Worm (Caenorhabditis elegans) whole organism, young adult: Measurements from ENCODE around the gene sgnh-1.

ENCODE experiments used
- B0019.2 ChIP-seq: fragments of 200-800 bp; sonication (Bioruptor generic); conservative IDR thresholded peaks from 2 replicates; pipeline ENCODE4 v1.3.6; 2022; ENCODE audit warnings: missing genetic modification reagents, missing genetic modification characterization, missing compliant biosample characterization
- B0261.1 ChIP-seq: sonication (generic microtip); optimal IDR thresholded peaks from 2 replicates; lab custom pipeline; 2016; ENCODE audit warnings: mild to moderate bottlenecking, missing genetic modification characterization, moderate library complexity, missing compliant biosample characterization
- F37B4.10 ChIP-seq: fragments of 200-800 bp; sonication (Bioruptor generic); IDR thresholded peaks from 2 replicates; pipeline ENCODE4 v1.3.6; 2022; ENCODE audit warnings: missing genetic modification characterization, missing compliant biosample characterization
- F39B2.1 ChIP-seq: fragments of 200-800 bp; sonication (Bioruptor generic); IDR thresholded peaks from 2 replicates; pipeline ENCODE4 v1.3.6; 2022; ENCODE audit warnings: missing genetic modification reagents, missing genetic modification characterization, missing compliant biosample characterization
- F52B5.7 ChIP-seq: sonication (generic microtip); optimal IDR thresholded peaks from 2 replicates; lab custom pipeline; 2016; ENCODE audit warnings: mild to moderate bottlenecking, missing genetic modification characterization, missing compliant biosample characterization
- F55B11.4 ChIP-seq: sonication (generic microtip); optimal IDR thresholded peaks from 2 replicates; lab custom pipeline; 2016; ENCODE audit warnings: missing compliant biosample characterization, missing genetic modification characterization, borderline replicate concordance; ENCODE audit not compliant: insufficient read depth
- F57A8.1 ChIP-seq: fragments of 200-800 bp; sonication (Bioruptor generic); optimal IDR thresholded peaks from 2 replicates; lab custom pipeline; 2018; ENCODE audit warnings: mild to moderate bottlenecking, missing genetic modification characterization, moderate library complexity, missing compliant biosample characterization
- F57C9.4 ChIP-seq: sonication (generic microtip); optimal IDR thresholded peaks from 2 replicates; lab custom pipeline; 2017; ENCODE audit warnings: mild to moderate bottlenecking, missing genetic modification characterization, missing compliant biosample characterization
- T26A5.8 ChIP-seq: sonication (generic microtip); optimal IDR thresholded peaks from 2 replicates; lab custom pipeline; 2016; ENCODE audit warnings: missing genetic modification characterization, missing compliant biosample characterization
- Y95B8A.8 ChIP-seq: fragments of 200-800 bp; sonication (Bioruptor generic); IDR thresholded peaks from 2 replicates; pipeline ENCODE4 v1.3.6; 2022; ENCODE audit warnings: missing genetic modification reagents, missing genetic modification characterization, missing compliant biosample characterization
- ama-1 ChIP-seq, 3 experiments: fragments of 150-350 bp in 1 of 3; sonication (generic microtip) in 2 of 3; optimal IDR thresholded peaks; 2 replicates each; lab custom pipeline; 2014 to 2018; ENCODE audit warnings: missing biosample characterization in 2 of 3, missing genetic modification characterization in 2 of 3, missing genetic modification reagents in 2 of 3
- athp-1 ChIP-seq: sonication (generic microtip); optimal IDR thresholded peaks from 2 replicates; lab custom pipeline; 2017; ENCODE audit warnings: mild to moderate bottlenecking, missing genetic modification characterization, missing compliant biosample characterization
- attf-3 ChIP-seq: fragments of 200-800 bp; sonication (Bioruptor generic); conservative IDR thresholded peaks from 2 replicates; pipeline ENCODE4 v1.3.6; 2022; ENCODE audit warnings: missing genetic modification reagents, missing genetic modification characterization, missing compliant biosample characterization
- attf-6 ChIP-seq: fragments of 200-800 bp; sonication (Bioruptor generic); IDR thresholded peaks from 2 replicates; pipeline ENCODE4 v1.3.6; 2022; ENCODE audit warnings: missing genetic modification reagents, missing genetic modification characterization, missing compliant biosample characterization
- ccch-3 ChIP-seq: fragments of 200-800 bp; sonication (Bioruptor generic); optimal IDR thresholded peaks from 2 replicates; lab custom pipeline; 2018; ENCODE audit warnings: mild to moderate bottlenecking, missing genetic modification characterization, missing compliant biosample characterization
- ceh-100 ChIP-seq: fragments of 200-800 bp; sonication (Bioruptor generic); IDR thresholded peaks from 2 replicates; pipeline ENCODE4 v1.3.6; 2022; ENCODE audit warnings: missing genetic modification reagents, missing genetic modification characterization, missing compliant biosample characterization
- ceh-79 ChIP-seq: sonication (generic microtip); optimal IDR thresholded peaks from 2 replicates; lab custom pipeline; 2017; ENCODE audit warnings: mild to moderate bottlenecking, missing genetic modification characterization, missing compliant biosample characterization
- ceh-91 ChIP-seq: fragments of 200-800 bp; sonication (Bioruptor generic); IDR thresholded peaks from 2 replicates; pipeline ENCODE4 v1.3.6; 2022; ENCODE audit warnings: missing genetic modification reagents, missing genetic modification characterization, missing compliant biosample characterization
- dpl-1 ChIP-seq: fragments of 150-350 bp; optimal IDR thresholded peaks from 2 replicates; lab custom pipeline; 2014; ENCODE audit warnings: missing biosample characterization, missing genetic modification reagents, missing genetic modification characterization
- efl-1 ChIP-seq: fragments of 150-350 bp; optimal IDR thresholded peaks from 2 replicates; lab custom pipeline; 2014; ENCODE audit warnings: missing biosample characterization, missing genetic modification reagents, missing genetic modification characterization
- gei-17 ChIP-seq: fragments of 200-800 bp; sonication (Bioruptor generic); optimal IDR thresholded peaks from 2 replicates; lab custom pipeline; 2018; ENCODE audit warnings: mild to moderate bottlenecking, missing genetic modification characterization, missing compliant biosample characterization
- lin-40 ChIP-seq: sonication (generic microtip); optimal IDR thresholded peaks from 2 replicates; lab custom pipeline; 2016; ENCODE audit warnings: missing genetic modification characterization, mild to moderate bottlenecking, missing compliant biosample characterization, missing genotype, missing genetic modification reagents
- madf-10 ChIP-seq: sonication (generic microtip); optimal IDR thresholded peaks from 2 replicates; lab custom pipeline; 2016; ENCODE audit warnings: mild to moderate bottlenecking, missing genetic modification characterization, missing compliant biosample characterization
- madf-6 ChIP-seq: fragments of 200-800 bp; sonication (Bioruptor generic); IDR thresholded peaks from 2 replicates; pipeline ENCODE4 v1.3.6; 2022; ENCODE audit warnings: missing genetic modification reagents, missing genetic modification characterization, missing compliant biosample characterization
- nfya-2 ChIP-seq: fragments of 200-800 bp; sonication (Bioruptor generic); IDR thresholded peaks from 2 replicates; pipeline ENCODE4 v1.3.6; 2022; ENCODE audit warnings: missing genetic modification reagents, missing genetic modification characterization, missing compliant biosample characterization
- nhr-80 ChIP-seq: sonication (generic microtip); optimal IDR thresholded peaks from 2 replicates; lab custom pipeline; 2016; ENCODE audit warnings: missing genetic modification characterization, missing compliant biosample characterization
- pha-4 ChIP-seq: fragments of 150-350 bp; sonication (generic microtip); optimal IDR thresholded peaks from 2 replicates; lab custom pipeline; 2014; ENCODE audit warnings: missing biosample characterization, missing genetic modification reagents, missing genetic modification characterization
- rpc-1 ChIP-seq, 2 experiments: fragments of 150-350 bp in 1 of 2; sonication (generic microtip) in 1 of 2; optimal IDR thresholded peaks; 2 replicates each; lab custom pipeline; 2014 to 2018; ENCODE audit warnings: missing biosample characterization in 1 of 2, missing genetic modification characterization in 1 of 2, missing genetic modification reagents in 1 of 2, missing genotype in 1 of 2
- sdz-38 ChIP-seq: sonication (generic microtip); optimal IDR thresholded peaks from 2 replicates; lab custom pipeline; 2016; ENCODE audit warnings: missing genotype, missing genetic modification characterization, missing compliant biosample characterization
- snpc-1.3 ChIP-seq: sonication (generic microtip); optimal IDR thresholded peaks from 2 replicates; lab custom pipeline; 2017; ENCODE audit warnings: missing genetic modification characterization, mild to moderate bottlenecking, missing compliant biosample characterization, antibody characterized with exemption, moderate library complexity, missing genotype, missing genetic modification reagents; ENCODE audit not compliant: insufficient read depth
- snpc-3.4 ChIP-seq: sonication (generic microtip); optimal IDR thresholded peaks from 2 replicates; lab custom pipeline; 2017; ENCODE audit warnings: missing genetic modification characterization, mild to moderate bottlenecking, missing compliant biosample characterization, antibody characterized with exemption, moderate library complexity, missing genotype, missing genetic modification reagents
- snpc-4 ChIP-seq, 5 experiments: fragments of 150-350 bp in 1 of 5; sonication (generic microtip) in 4 of 5; optimal IDR thresholded peaks; 2 replicates each; lab custom pipeline; 2014 to 2018; ENCODE audit warnings: missing genetic modification characterization in 5 of 5, missing biosample characterization in 3 of 5, antibody characterized with exemption in 2 of 5, mild to moderate bottlenecking in 2 of 5, missing compliant biosample characterization in 2 of 5, missing genotype in 2 of 5, moderate library complexity in 2 of 5, missing genetic modification reagents in 1 of 5
- somi-1 ChIP-seq: fragments of 200-800 bp; sonication (Bioruptor generic); optimal IDR thresholded peaks from 2 replicates; lab custom pipeline; 2018; ENCODE audit warnings: mild to moderate bottlenecking, missing genetic modification characterization, missing compliant biosample characterization
- xnd-1 ChIP-seq: sonication (generic microtip); optimal IDR thresholded peaks from 2 replicates; lab custom pipeline; 2016; ENCODE audit warnings: missing genotype, missing genetic modification reagents, missing genetic modification characterization, missing compliant biosample characterization
- zfh-2 ChIP-seq: fragments of 200-800 bp; sonication (Bioruptor generic); conservative IDR thresholded peaks from 2 replicates; pipeline ENCODE4 v1.3.6; 2022; ENCODE audit warnings: missing genetic modification reagents, missing genetic modification characterization, missing compliant biosample characterization
- ztf-6 ChIP-seq: fragments of 200-800 bp; sonication (Bioruptor generic); IDR thresholded peaks from 2 replicates; pipeline ENCODE4 v1.3.6; 2022; ENCODE audit warnings: missing genetic modification reagents, missing genetic modification characterization, missing compliant biosample characterization

The sgnh-1 gene

ce11 chrIV:4889613-4890012 lies at the start of gene sgnh-1:
sgnh-1 (plus strand) TSS chrIV:4889913.
- TF ChIP-seq madf-6 (GFP tag; lab: Robert Waterston, UW) (no peak), madf-10 (tag; lab: Kevin White, UChicago) (no peak), athp-1 (tag; lab: Kevin White, UChicago) (no peak)

- TF ChIP-seq F39B2.1 (GFP tag; lab: Robert Waterston, UW) (no peak), gei-17 (GFP tag; lab: Kevin White, UChicago) (no peak), nhr-80 (tag; lab: Kevin White, UChicago) (peak; percentile 61), snpc-1.3 (tag; lab: Kevin White, UChicago) (no peak)
Observed at ce11 chrIV:4842030-4842429, 47.7 kb upstream of the sgnh-1 start.

ce11 chrIV:4846793-4847192 lies 42.9 kb upstream of the sgnh-1 start, which contains the start of gene tat-2:
tat-2 (minus strand) TSS chrIV:4846893.
- TF ChIP-seq B0019.2 (GFP tag; lab: Robert Waterston, UW), result no peak
- no peak for TF ChIP-seq attf-6 (GFP tag; lab: Robert Waterston, UW)
- no peak for TF ChIP-seq attf-3 (GFP tag; lab: Robert Waterston, UW)
- no peak for TF ChIP-seq F55B11.4
- no peak for TF ChIP-seq sdz-38 (tag; lab: Kevin White, UChicago)
- TF ChIP-seq rpc-1 (optimal IDR thresholded peaks at IDR 0.05; lab: Kevin White, UChicago), result no peak
- TF ChIP-seq rpc-1 (tag; optimal IDR thresholded peaks at IDR 0.05; lab: Kevin White, UChicago), result no peak
- no peak for TF ChIP-seq efl-1 (GFP tag; lab: Kevin White, UChicago)

- TF ChIP-seq nfya-2 (GFP tag; lab: Robert Waterston, UW), result no peak
Observed at ce11 chrIV:4856195-4856594, 33.5 kb upstream of the sgnh-1 start, which contains the start of gene Y17G9A.2. Y17G9A.2 (minus strand) TSS chrIV:4856295.

ce11 chrIV:4858573-4858972 lies 31.1 kb upstream of the sgnh-1 start, which contains the start of gene Y17G9A.3:
Y17G9A.3 (minus strand) TSS chrIV:4858673.
- TF ChIP-seq B0261.1 (tag; lab: Kevin White, UChicago) (no peak), lin-40 (tag; lab: Kevin White, UChicago) (no peak), ccch-3 (GFP tag; lab: Kevin White, UChicago) (no peak), F37B4.10 (GFP tag; lab: Robert Waterston, UW) (no peak), dpl-1 (no peak), zfh-2 (GFP tag; lab: Robert Waterston, UW) (no peak)

- no peak for TF ChIP-seq rpc-1 (optimal IDR thresholded peaks at IDR 0.05; lab: Kevin White, UChicago)
- peak; percentile 20 for TF ChIP-seq rpc-1 (tag; optimal IDR thresholded peaks at IDR 0.05; lab: Kevin White, UChicago)
- TF ChIP-seq ceh-79 (tag; lab: Kevin White, UChicago), result no peak
- no peak for TF ChIP-seq ama-1 (optimal IDR thresholded peaks at IDR 0.05; lab: Kevin White, UChicago)
- no peak for TF ChIP-seq ama-1 (GFP tag; optimal IDR thresholded peaks at IDR 0.05; lab: Kevin White, UChicago)
Observed at ce11 chrIV:4861449-4861848, 28.3 kb upstream of the sgnh-1 start, which contains the start of the genes Y17G9A.4 and str-173. Y17G9A.4 (minus strand) TSS chrIV:4861549. str-173 (plus strand) TSS chrIV:4861773.

- TF ChIP-seq snpc-3.4 (tag; lab: Kevin White, UChicago) (peak; percentile 46), ceh-91 (GFP tag; lab: Robert Waterston, UW) (no peak), madf-10 (tag; lab: Kevin White, UChicago) (no peak), T26A5.8 (tag; lab: Kevin White, UChicago) (no peak), somi-1 (GFP tag; lab: Kevin White, UChicago) (no peak), F57C9.4 (tag; lab: Kevin White, UChicago) (no peak), Y95B8A.8 (GFP tag; lab: Robert Waterston, UW) (no peak), snpc-4 (GFP tag; optimal IDR thresholded peaks at IDR 0.05; lab: Kevin White, UChicago) (peak; percentile 70), snpc-4 (tag; optimal IDR thresholded peaks at IDR 0.05; lab: Kevin White, UChicago) (peak; percentile 77 to 92 (median 86)), xnd-1 (tag; lab: Kevin White, UChicago) (no peak), athp-1 (tag; lab: Kevin White, UChicago) (no peak), ceh-100 (no peak), pha-4 (tag; lab: Kevin White, UChicago) (no peak), attf-6 (GFP tag; lab: Robert Waterston, UW) (0 out of 2 replicates have a peak, but pooled peaks have one; percentile 43), F52B5.7 (tag; lab: Kevin White, UChicago) (no peak), ztf-6 (GFP tag; lab: Robert Waterston, UW) (no peak), F57A8.1 (GFP tag; lab: Kevin White, UChicago) (no peak)
Observed at ce11 chrIV:4864524-4864923, 25.2 kb upstream of the sgnh-1 start.
